Fruit fly (Drosophila melanogaster) whole organism, adult: ENCODE results near the gene CLIP-190.

Experiments
- CG11617 ChIP-seq: fragments of 200-800 bp; sonication (Bioruptor generic); optimal IDR thresholded peaks from 2 replicates; lab custom pipeline; 2017; ENCODE audit warnings: mild to moderate bottlenecking, missing biosample characterization, missing genetic modification reagents, missing genetic modification characterization
- CG12768 ChIP-seq: fragments of 200-800 bp; sonication (Bioruptor generic); optimal IDR thresholded peaks from 2 replicates; lab custom pipeline; 2017; ENCODE audit warnings: missing biosample characterization, missing genetic modification characterization, mild to moderate bottlenecking, moderate library complexity, missing genetic modification reagents
- CG14711 ChIP-seq: fragments of 200-800 bp; sonication (Bioruptor generic); optimal IDR thresholded peaks from 2 replicates; lab custom pipeline; 2018; ENCODE audit warnings: missing biosample characterization, mild to moderate bottlenecking, missing genetic modification characterization, moderate library complexity
- CG1620 ChIP-seq: fragments of 200-800 bp; sonication (Bioruptor generic); optimal IDR thresholded peaks from 2 replicates; lab custom pipeline; 2016; ENCODE audit warnings: missing biosample characterization, missing genetic modification characterization
- CG33017 ChIP-seq: fragments of 200-800 bp; sonication (Bioruptor generic); optimal IDR thresholded peaks from 2 replicates; lab custom pipeline; 2018; ENCODE audit warnings: missing biosample characterization, mild to moderate bottlenecking, missing genetic modification characterization, moderate library complexity
- CG5204 ChIP-seq: fragments of 200-800 bp; sonication (Bioruptor generic); optimal IDR thresholded peaks from 2 replicates; lab custom pipeline; 2016; ENCODE audit warnings: missing biosample characterization, missing genetic modification characterization
- CG7045 ChIP-seq: fragments of 200-800 bp; sonication (Bioruptor generic); optimal IDR thresholded peaks from 2 replicates; lab custom pipeline; 2017; ENCODE audit warnings: missing biosample characterization, mild to moderate bottlenecking, missing genetic modification characterization
- CG7101 ChIP-seq: fragments of 200-800 bp; sonication (Bioruptor generic); optimal IDR thresholded peaks from 2 replicates; lab custom pipeline; 2018; ENCODE audit warnings: missing biosample characterization, mild to moderate bottlenecking, missing genetic modification characterization, moderate library complexity
- Clk ChIP-seq: fragments of 200-800 bp; sonication (Bioruptor generic); optimal IDR thresholded peaks from 2 replicates; lab custom pipeline; 2017; ENCODE audit warnings: missing biosample characterization, missing genetic modification characterization
- Crg-1 ChIP-seq: fragments of 200-800 bp; sonication (Bioruptor generic); optimal IDR thresholded peaks from 2 replicates; lab custom pipeline; 2016; ENCODE audit warnings: missing biosample characterization, missing genetic modification characterization
- Hr96 ChIP-seq: fragments of 200-800 bp; sonication (Bioruptor generic); optimal IDR thresholded peaks from 2 replicates; lab custom pipeline; 2016; ENCODE audit warnings: missing biosample characterization, missing genetic modification characterization
- Mnt ChIP-seq: fragments of 200-800 bp; sonication (Bioruptor generic); optimal IDR thresholded peaks from 2 replicates; lab custom pipeline; 2016; ENCODE audit warnings: missing biosample characterization, mild to moderate bottlenecking, missing genetic modification characterization
- bab1 ChIP-seq: fragments of 200-800 bp; sonication (Bioruptor generic); optimal IDR thresholded peaks from 3 replicates; lab custom pipeline; 2019; ENCODE audit warnings: missing biosample characterization, mild to moderate bottlenecking, missing genetic modification characterization, moderate library complexity
- cic ChIP-seq: fragments of 200-800 bp; sonication (Bioruptor generic); optimal IDR thresholded peaks from 2 replicates; lab custom pipeline; 2017; ENCODE audit warnings: missing biosample characterization, mild to moderate bottlenecking, missing genetic modification characterization, moderate library complexity
- cnc ChIP-seq, 2 experiments: fragments of >200 bp; optimal IDR thresholded peaks; 2 replicates each; lab custom pipeline; 2017
- kay ChIP-seq: fragments of 200-800 bp; sonication (Bioruptor generic); peaks from one replicate; lab custom pipeline; 2016; ENCODE audit warnings: missing biosample characterization, missing genetic modification characterization, borderline replicate concordance
- ovo ChIP-seq: fragments of 200-800 bp; sonication (Bioruptor generic); optimal IDR thresholded peaks from 2 replicates; lab custom pipeline; 2016; ENCODE audit warnings: missing biosample characterization, missing genetic modification characterization
- pad ChIP-seq: fragments of 200-800 bp; sonication (Bioruptor generic); optimal IDR thresholded peaks from 3 replicates; lab custom pipeline; 2017; ENCODE audit warnings: missing biosample characterization, missing genetic modification characterization, mild to moderate bottlenecking, moderate library complexity, missing genetic modification reagents
- tj ChIP-seq: fragments of 200-800 bp; sonication (Bioruptor generic); optimal IDR thresholded peaks from 3 replicates; lab custom pipeline; 2017; ENCODE audit warnings: missing biosample characterization, mild to moderate bottlenecking, missing genetic modification characterization, moderate library complexity
- toe ChIP-seq: fragments of 200-800 bp; sonication (Bioruptor generic); optimal IDR thresholded peaks from 2 replicates; lab custom pipeline; 2016; ENCODE audit warnings: missing biosample characterization, missing genetic modification characterization

Gene CLIP-190

dm6 chr2L:17383588-17384308, 752 bp upstream of the CLIP-190 start, which contains the start of gene Lrch:
Gene Lrch (minus strand): TSS chr2L:17384115.
- TF ChIP-seq Hr96 (GFP tag; lab: Kevin White, UChicago) (peak; percentile 5), kay (GFP tag; lab: Kevin White, UChicago) (no peak), CG11617 (GFP tag; lab: Kevin White, UChicago) (no peak), Clk (GFP tag; lab: Kevin White, UChicago) (no peak), tj (GFP tag; lab: Kevin White, UChicago) (peak; percentile 22), toe (GFP tag; lab: Kevin White, UChicago) (no peak), cnc (optimal IDR thresholded peaks at IDR 0.05; lab: Kevin White, UChicago) (no peak), CG33017 (tag; lab: Kevin White, UChicago) (peak; percentile 5), bab1 (GFP tag; lab: Kevin White, UChicago) (no peak), ovo (GFP tag; lab: Kevin White, UChicago) (no peak), pad (no peak), Crg-1 (no peak), CG1620 (GFP tag; lab: Kevin White, UChicago) (no peak), cic (GFP tag; lab: Kevin White, UChicago) (peak; percentile 38), CG14711 (tag; lab: Kevin White, UChicago) (no peak), Mnt (GFP tag; lab: Kevin White, UChicago) (peak; percentile 48), CG12768 (GFP tag; lab: Kevin White, UChicago) (no peak), CG7045 (GFP tag; lab: Kevin White, UChicago) (no peak), CG7101 (peak; percentile 19), CG5204 (GFP tag; lab: Kevin White, UChicago) (no peak)

DNA sequence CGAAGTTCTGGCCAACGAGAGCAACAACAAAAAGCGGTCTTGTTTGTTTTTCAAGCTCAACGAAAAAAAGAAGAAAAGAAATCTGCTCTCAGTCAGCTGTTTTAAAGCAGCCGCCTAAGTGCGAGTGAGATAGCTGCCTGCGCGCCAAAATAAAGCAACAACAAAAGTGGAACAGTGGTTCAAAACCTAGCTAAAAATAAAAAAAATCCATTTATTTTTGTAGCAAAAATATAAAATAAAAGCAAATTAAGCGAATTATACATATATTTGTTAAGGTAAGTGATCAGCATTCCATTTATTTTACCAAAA, 675 bp downstream of the CLIP-190 start:
- TF ChIP-seq CG5204 (GFP tag; lab: Kevin White, UChicago) = peak; percentile 10
- peak; percentile 35 for TF ChIP-seq CG33017 (tag; lab: Kevin White, UChicago)
- TF ChIP-seq CG7045 (GFP tag; lab: Kevin White, UChicago) = peak; percentile 41
- no peak for TF ChIP-seq Clk (GFP tag; lab: Kevin White, UChicago)
- no peak for TF ChIP-seq Crg-1
- peak; percentile 67 for TF ChIP-seq CG11617 (GFP tag; lab: Kevin White, UChicago)
- TF ChIP-seq Hr96 (GFP tag; lab: Kevin White, UChicago) = no peak
- TF ChIP-seq cnc (optimal IDR thresholded peaks at IDR 0.05; lab: Kevin White, UChicago) = no peak
- peak; percentile 23 for TF ChIP-seq bab1 (GFP tag; lab: Kevin White, UChicago)
- peak; percentile 31 for TF ChIP-seq CG1620 (GFP tag; lab: Kevin White, UChicago)
- TF ChIP-seq CG7101 = no peak
- no peak for TF ChIP-seq CG12768 (GFP tag; lab: Kevin White, UChicago)
- no peak for TF ChIP-seq pad
- TF ChIP-seq toe (GFP tag; lab: Kevin White, UChicago) = peak; percentile 44
- peak; percentile 18 for TF ChIP-seq cic (GFP tag; lab: Kevin White, UChicago)
- peak; percentile 84 for TF ChIP-seq kay (GFP tag; lab: Kevin White, UChicago)
- TF ChIP-seq ovo (GFP tag; lab: Kevin White, UChicago) = peak; percentile 61
- no peak for TF ChIP-seq CG14711 (tag; lab: Kevin White, UChicago)
- TF ChIP-seq tj (GFP tag; lab: Kevin White, UChicago) = peak; percentile 66
- no peak for TF ChIP-seq Mnt (GFP tag; lab: Kevin White, UChicago)

DNA sequence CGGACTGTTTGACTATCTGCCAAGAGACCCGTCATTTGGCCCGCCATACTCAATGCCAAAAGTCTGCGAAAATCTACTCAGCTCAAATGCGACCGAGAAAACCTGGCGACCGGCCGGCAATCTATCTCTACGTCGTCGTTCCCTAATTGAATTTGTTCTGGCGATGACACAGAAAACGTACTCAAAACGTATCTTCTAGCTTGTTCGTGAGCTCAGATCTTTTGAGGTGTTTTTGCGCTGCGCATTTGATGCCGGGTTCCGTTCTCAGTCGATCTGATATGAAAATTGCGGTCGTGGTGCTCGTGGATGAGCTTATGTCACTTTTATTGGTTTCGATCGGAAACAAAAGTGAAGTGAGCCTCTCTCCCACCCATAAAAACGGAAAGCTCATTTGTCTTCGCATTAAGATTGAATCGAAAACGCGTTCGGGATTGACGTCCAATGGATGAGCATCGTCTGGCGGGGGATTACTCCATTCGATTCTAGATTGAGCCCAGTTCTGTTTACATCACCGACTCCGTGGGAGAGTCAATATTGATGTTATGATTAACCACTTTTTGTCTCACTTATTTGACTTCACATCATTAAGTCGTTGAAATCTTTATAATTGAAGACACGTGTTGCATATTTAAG, 3.4 kb downstream of the CLIP-190 start:
- no peak for TF ChIP-seq bab1 (GFP tag; lab: Kevin White, UChicago)
- TF ChIP-seq ovo (GFP tag; lab: Kevin White, UChicago) = no peak
- TF ChIP-seq pad = peak; percentile 1
- peak; percentile 55 for TF ChIP-seq cic (GFP tag; lab: Kevin White, UChicago)
- peak; percentile 19 for TF ChIP-seq Crg-1
- peak; percentile 12 for TF ChIP-seq Mnt (GFP tag; lab: Kevin White, UChicago)
- no peak for TF ChIP-seq CG33017 (tag; lab: Kevin White, UChicago)
- TF ChIP-seq CG12768 (GFP tag; lab: Kevin White, UChicago) = peak; percentile 18
- no peak for TF ChIP-seq Clk (GFP tag; lab: Kevin White, UChicago)
- no peak for TF ChIP-seq toe (GFP tag; lab: Kevin White, UChicago)
- TF ChIP-seq CG7101 = peak; percentile 44
- TF ChIP-seq CG1620 (GFP tag; lab: Kevin White, UChicago) = no peak
- TF ChIP-seq cnc (optimal IDR thresholded peaks at IDR 0.05; lab: Kevin White, UChicago) = no peak
- TF ChIP-seq Hr96 (GFP tag; lab: Kevin White, UChicago) = no peak
- peak; percentile 51 for TF ChIP-seq kay (GFP tag; lab: Kevin White, UChicago)
- TF ChIP-seq CG14711 (tag; lab: Kevin White, UChicago) = no peak
- TF ChIP-seq CG7045 (GFP tag; lab: Kevin White, UChicago) = no peak
- no peak for TF ChIP-seq CG11617 (GFP tag; lab: Kevin White, UChicago)
- TF ChIP-seq tj (GFP tag; lab: Kevin White, UChicago) = no peak
- no peak for TF ChIP-seq CG5204 (GFP tag; lab: Kevin White, UChicago)

dm6 chr2L:17389104-17389503, 4.6 kb downstream of the CLIP-190 start:
- no peak for TF ChIP-seq Crg-1
- TF ChIP-seq Mnt (GFP tag; lab: Kevin White, UChicago) = peak; percentile 53
- no peak for TF ChIP-seq Hr96 (GFP tag; lab: Kevin White, UChicago)
- TF ChIP-seq cnc (optimal IDR thresholded peaks at IDR 0.05; lab: Kevin White, UChicago) = no peak
- TF ChIP-seq bab1 (GFP tag; lab: Kevin White, UChicago) = peak; percentile 53
- peak; percentile 36 for TF ChIP-seq CG7045 (GFP tag; lab: Kevin White, UChicago)
- no peak for TF ChIP-seq toe (GFP tag; lab: Kevin White, UChicago)
- no peak for TF ChIP-seq ovo (GFP tag; lab: Kevin White, UChicago)
- peak; percentile 24 for TF ChIP-seq tj (GFP tag; lab: Kevin White, UChicago)
- TF ChIP-seq CG12768 (GFP tag; lab: Kevin White, UChicago) = peak; percentile 69
- no peak for TF ChIP-seq CG5204 (GFP tag; lab: Kevin White, UChicago)
- TF ChIP-seq CG14711 (tag; lab: Kevin White, UChicago) = no peak
- peak; percentile 76 for TF ChIP-seq cic (GFP tag; lab: Kevin White, UChicago)
- no peak for TF ChIP-seq Clk (GFP tag; lab: Kevin White, UChicago)
- TF ChIP-seq kay (GFP tag; lab: Kevin White, UChicago) = no peak
- TF ChIP-seq CG7101 = peak; percentile 27
- no peak for TF ChIP-seq CG1620 (GFP tag; lab: Kevin White, UChicago)
- no peak for TF ChIP-seq CG11617 (GFP tag; lab: Kevin White, UChicago)
- no peak for TF ChIP-seq pad
- peak; percentile 44 for TF ChIP-seq CG33017 (tag; lab: Kevin White, UChicago)
